Fruit fly (Drosophila melanogaster): ENCODE measurements around the gene Stip1.

dm6 chr2L:305198-305597 lies 10.3 kb downstream of the Stip1 start:
- TF ChIP-seq Mrtf (GFP tag; IDR thresholded peaks at IDR 0.05), result no peak
- no peak for TF ChIP-seq CG12299 (tag; optimal IDR thresholded peaks at IDR 0.05)
- no peak for TF ChIP-seq grn (GFP tag; optimal IDR thresholded peaks at IDR 0.05)
- TF ChIP-seq CG14710 (tag; optimal IDR thresholded peaks at IDR 0.05), result no peak
- TF ChIP-seq Hr78 (GFP tag; optimal IDR thresholded peaks at IDR 0.05), result no peak
- TF ChIP-seq klu (GFP tag; IDR thresholded peaks at IDR 0.05), result no peak
- no peak for TF ChIP-seq ap (GFP tag; IDR thresholded peaks at IDR 0.05)
- no peak for TF ChIP-seq ewg (GFP tag; optimal IDR thresholded peaks at IDR 0.05)
- no peak for TF ChIP-seq CG32767 (GFP tag; IDR thresholded peaks at IDR 0.05)
